Fruit fly (Drosophila melanogaster) whole organism, embryonic: ENCODE measurements around the gene CG13131.

ENCODE experiments used
- Abd-B ChIP-seq: fragments of 200-800 bp; sonication (Bioruptor generic); optimal IDR thresholded peaks from 2 replicates; lab custom pipeline; 2018; ENCODE audit warnings: missing biosample characterization, mild to moderate bottlenecking, missing genetic modification characterization, moderate library complexity
- Atf6 ChIP-seq: fragments of 200-800 bp; sonication (Bioruptor generic); IDR thresholded peaks from 2 replicates; pipeline ENCODE4 v1.3.6; 2022; ENCODE audit warnings: missing biosample characterization, missing genetic modification characterization
- CG10462 ChIP-seq: fragments of 200-800 bp; sonication (Bioruptor generic); optimal IDR thresholded peaks from 2 replicates; lab custom pipeline; 2016; ENCODE audit warnings: missing biosample characterization, missing genetic modification characterization
- CG13287 ChIP-seq: fragments of 200-800 bp; sonication (Bioruptor generic); IDR thresholded peaks from 2 replicates; pipeline ENCODE4 v1.3.6; 2022; ENCODE audit warnings: missing biosample characterization, missing genetic modification characterization; ENCODE audit not compliant: partially characterized antibody
- CG14441 ChIP-seq: fragments of 200-800 bp; sonication (Bioruptor generic); IDR thresholded peaks from 2 replicates; pipeline ENCODE4 v1.3.6; 2022; ENCODE audit warnings: missing biosample characterization, missing genetic modification characterization
- CG1603 ChIP-seq: fragments of 200-800 bp; sonication (Bioruptor generic); optimal IDR thresholded peaks from 2 replicates; lab custom pipeline; 2019; ENCODE audit warnings: missing biosample characterization, mild to moderate bottlenecking, missing genetic modification characterization, moderate library complexity
- CG16779 ChIP-seq: fragments of 200-800 bp; sonication (Bioruptor generic); IDR thresholded peaks from 2 replicates; pipeline ENCODE4 v1.3.6; 2022; ENCODE audit warnings: missing biosample characterization, missing genetic modification characterization
- CG17186 ChIP-seq: fragments of 200-800 bp; sonication (Bioruptor generic); optimal IDR thresholded peaks from 3 replicates; lab custom pipeline; 2017; ENCODE audit warnings: missing biosample characterization, missing genetic modification reagents, missing genetic modification characterization
- CG17361 ChIP-seq: fragments of 200-800 bp; sonication (Bioruptor generic); IDR thresholded peaks from 3 replicates; pipeline ENCODE4 v1.3.6; 2022; ENCODE audit warnings: missing biosample characterization, missing genetic modification characterization
- CG2116 ChIP-seq: fragments of 200-800 bp; sonication (Bioruptor generic); optimal IDR thresholded peaks from 3 replicates; lab custom pipeline; 2018; ENCODE audit warnings: missing biosample characterization, mild to moderate bottlenecking, missing genetic modification characterization
- CG2875 ChIP-seq: fragments of 200-800 bp; sonication (Bioruptor generic); optimal IDR thresholded peaks from 2 replicates; lab custom pipeline; 2017; ENCODE audit warnings: missing biosample characterization, mild to moderate bottlenecking, missing genetic modification characterization, missing genetic modification reagents
- CG30431 ChIP-seq: fragments of 200-800 bp; sonication (Bioruptor generic); optimal IDR thresholded peaks from 2 replicates; lab custom pipeline; 2017; ENCODE audit warnings: missing biosample characterization, missing genetic modification characterization
- CG3407 ChIP-seq: fragments of 200-800 bp; sonication (Bioruptor generic); optimal IDR thresholded peaks from 2 replicates; lab custom pipeline; 2018; ENCODE audit warnings: missing biosample characterization, mild to moderate bottlenecking, missing genetic modification characterization
- CG3847 ChIP-seq: fragments of 200-800 bp; sonication (Bioruptor generic); IDR thresholded peaks from 2 replicates; pipeline ENCODE4 v1.3.6; 2022; ENCODE audit warnings: missing biosample characterization, missing genetic modification characterization
- CG4617 ChIP-seq: fragments of 200-800 bp; sonication (Bioruptor generic); optimal IDR thresholded peaks from 3 replicates; lab custom pipeline; 2016; ENCODE audit warnings: missing biosample characterization, missing genetic modification characterization, borderline replicate concordance
- CG6683 ChIP-seq: fragments of 200-800 bp; sonication (Bioruptor generic); optimal IDR thresholded peaks from 2 replicates; lab custom pipeline; 2017; ENCODE audit warnings: missing biosample characterization, mild to moderate bottlenecking, missing genetic modification characterization, missing genetic modification reagents
- CG9437 ChIP-seq: fragments of 200-800 bp; sonication (Bioruptor generic); optimal IDR thresholded peaks from 2 replicates; lab custom pipeline; 2018; ENCODE audit warnings: missing biosample characterization, mild to moderate bottlenecking, missing genetic modification characterization
- Camta ChIP-seq: fragments of 200-800 bp; sonication (Bioruptor generic); optimal IDR thresholded peaks from 2 replicates; lab custom pipeline; 2016; ENCODE audit warnings: missing biosample characterization, missing genetic modification characterization
- D ChIP-seq, 2 experiments: fragments of 200-800 bp in 1 of 2; fragments of >200 bp in 1 of 2; sonication (Bioruptor generic) in 1 of 2; optimal IDR thresholded peaks; 2 replicates in 1 of 2; 3 replicates in 1 of 2; lab custom pipeline; 2017; ENCODE audit warnings: mild to moderate bottlenecking in 1 of 2, missing biosample characterization in 1 of 2, missing genetic modification characterization in 1 of 2, missing genetic modification reagents in 1 of 2
- Deaf1 ChIP-seq: fragments of 200-800 bp; optimal IDR thresholded peaks from 3 replicates; lab custom pipeline; 2019; ENCODE audit warnings: missing biosample characterization, mild to moderate bottlenecking, missing genetic modification characterization, moderate library complexity
- Dll ChIP-seq: fragments of 200-800 bp; sonication (Bioruptor generic); IDR thresholded peaks from 4 replicates; pipeline ENCODE4 v1.3.6; 2022; ENCODE audit warnings: missing biosample characterization, missing genetic modification characterization; ENCODE audit not compliant: partially characterized antibody
- Doc3 ChIP-seq: fragments of 200-800 bp; sonication (Bioruptor generic); IDR thresholded peaks from 3 replicates; pipeline ENCODE4 v1.3.6; 2022; ENCODE audit warnings: missing biosample characterization, missing genetic modification characterization; ENCODE audit not compliant: partially characterized antibody
- Dref ChIP-seq: fragments of 200-800 bp; sonication (Bioruptor generic); IDR thresholded peaks from 2 replicates; pipeline ENCODE4 v1.3.6; 2022; ENCODE audit warnings: missing biosample characterization, missing genetic modification characterization
- Ets97D ChIP-seq: fragments of 200-800 bp; sonication (Bioruptor generic); optimal IDR thresholded peaks from 3 replicates; lab custom pipeline; 2016; ENCODE audit warnings: missing biosample characterization, missing genetic modification characterization
- HLH4C ChIP-seq: fragments of 200-800 bp; sonication (Bioruptor generic); IDR thresholded peaks from 3 replicates; pipeline ENCODE4 v1.3.6; 2022; ENCODE audit warnings: missing biosample characterization, missing genetic modification characterization; ENCODE audit not compliant: partially characterized antibody
- Hr51 ChIP-seq, 2 experiments: fragments of 200-800 bp; sonication (Bioruptor generic); optimal IDR thresholded peaks; 2 replicates in 1 of 2; 3 replicates in 1 of 2; lab custom pipeline; 2016 to 2018; ENCODE audit warnings: missing biosample characterization in 2 of 2, missing genetic modification characterization in 2 of 2, mild to moderate bottlenecking in 1 of 2, moderate library complexity in 1 of 2
- MBD-R2 ChIP-seq: fragments of 200-800 bp; sonication (Bioruptor generic); IDR thresholded peaks from 2 replicates; pipeline ENCODE4 v1.3.6; 2022; ENCODE audit warnings: missing biosample characterization, missing genetic modification characterization
- MTF-1 ChIP-seq: fragments of 200-800 bp; sonication (Bioruptor generic); optimal IDR thresholded peaks from 2 replicates; lab custom pipeline; 2018; ENCODE audit warnings: missing biosample characterization, mild to moderate bottlenecking, missing genetic modification characterization, borderline replicate concordance
- NFAT ChIP-seq: fragments of 200-800 bp; sonication (Bioruptor generic); IDR thresholded peaks from 2 replicates; pipeline ENCODE4 v1.3.6; 2022; ENCODE audit warnings: missing biosample characterization, missing genetic modification characterization
- Pdp1 ChIP-seq, 2 experiments: fragments of 200-800 bp; sonication (Bioruptor generic); optimal IDR thresholded peaks; 3 replicates each; lab custom pipeline; 2016; ENCODE audit warnings: missing biosample characterization in 2 of 2, missing genetic modification characterization in 2 of 2, mild to moderate bottlenecking in 1 of 2, moderate library complexity in 1 of 2
- Rx ChIP-seq: fragments of 200-800 bp; sonication (Bioruptor generic); IDR thresholded peaks from 2 replicates; pipeline ENCODE4 v1.3.6; 2022; ENCODE audit warnings: missing biosample characterization, missing genetic modification characterization
- Vsx1 ChIP-seq: fragments of 200-800 bp; sonication (Bioruptor generic); optimal IDR thresholded peaks from 2 replicates; lab custom pipeline; 2017; ENCODE audit warnings: missing biosample characterization, mild to moderate bottlenecking, missing genetic modification characterization, missing genetic modification reagents
- Xbp1 ChIP-seq: fragments of 200-800 bp; sonication (Bioruptor generic); optimal IDR thresholded peaks from 3 replicates; lab custom pipeline; 2016; ENCODE audit warnings: missing biosample characterization, mild to moderate bottlenecking, missing genetic modification characterization
- ab ChIP-seq: fragments of 200-800 bp; sonication (Bioruptor generic); optimal IDR thresholded peaks from 2 replicates; lab custom pipeline; 2016; ENCODE audit warnings: missing biosample characterization, missing genetic modification characterization
- bbx ChIP-seq: fragments of 200-800 bp; sonication (Bioruptor generic); IDR thresholded peaks from 2 replicates; pipeline ENCODE4 v1.3.6; 2022; ENCODE audit warnings: missing biosample characterization, missing genetic modification characterization; ENCODE audit not compliant: partially characterized antibody
- fru ChIP-seq: fragments of >200 bp; optimal IDR thresholded peaks from 2 replicates; lab custom pipeline; 2017
- grn ChIP-seq: fragments of 200-800 bp; sonication (Bioruptor generic); optimal IDR thresholded peaks from 3 replicates; lab custom pipeline; 2017; ENCODE audit warnings: missing biosample characterization, missing genetic modification characterization
- gro ChIP-seq: fragments of 200-800 bp; sonication (Bioruptor generic); optimal IDR thresholded peaks from 2 replicates; lab custom pipeline; 2016; ENCODE audit warnings: missing biosample characterization, missing genetic modification characterization
- her ChIP-seq: fragments of 200-800 bp; sonication (Bioruptor generic); optimal IDR thresholded peaks from 2 replicates; lab custom pipeline; 2016; ENCODE audit warnings: missing biosample characterization, missing genetic modification characterization
- inv ChIP-seq: fragments of 200-800 bp; sonication (Bioruptor generic); IDR thresholded peaks from 2 replicates; pipeline ENCODE4 v1.3.6; 2022; ENCODE audit warnings: missing biosample characterization, missing genetic modification characterization; ENCODE audit not compliant: partially characterized antibody
- knrl ChIP-seq: fragments of 200-800 bp; sonication (Bioruptor generic); IDR thresholded peaks from 3 replicates; pipeline ENCODE4 v1.3.6; 2022; ENCODE audit warnings: missing biosample characterization, missing genetic modification characterization; ENCODE audit not compliant: partially characterized antibody
- nerfin-2 ChIP-seq: fragments of 200-800 bp; sonication (Bioruptor generic); IDR thresholded peaks from 2 replicates; pipeline ENCODE4 v1.3.6; 2022; ENCODE audit warnings: missing biosample characterization, missing genetic modification characterization; ENCODE audit not compliant: partially characterized antibody
- p53 ChIP-seq: fragments of 200-800 bp; sonication (Bioruptor generic); optimal IDR thresholded peaks from 2 replicates; lab custom pipeline; 2016; ENCODE audit warnings: missing biosample characterization, missing genetic modification characterization
- pho ChIP-seq: fragments of 200-800 bp; sonication (Bioruptor generic); optimal IDR thresholded peaks from 2 replicates; lab custom pipeline; 2016; ENCODE audit warnings: missing biosample characterization, missing genetic modification characterization
- pnt ChIP-seq: fragments of 200-800 bp; sonication (Bioruptor generic); optimal IDR thresholded peaks from 3 replicates; lab custom pipeline; 2016; ENCODE audit warnings: missing biosample characterization, missing genetic modification characterization
- pum ChIP-seq: fragments of 200-800 bp; sonication (Bioruptor generic); optimal IDR thresholded peaks from 2 replicates; lab custom pipeline; 2016; ENCODE audit warnings: missing biosample characterization, missing genetic modification characterization
- ro ChIP-seq: fragments of 200-800 bp; sonication (Bioruptor generic); IDR thresholded peaks from 2 replicates; pipeline ENCODE4 v1.3.6; 2022; ENCODE audit warnings: missing biosample characterization, missing genetic modification characterization
- tio ChIP-seq: fragments of 200-800 bp; sonication (Bioruptor generic); optimal IDR thresholded peaks from 2 replicates; lab custom pipeline; 2017; ENCODE audit warnings: missing biosample characterization, missing genetic modification characterization, inconsistent platforms

Gene CG13131

DNA sequence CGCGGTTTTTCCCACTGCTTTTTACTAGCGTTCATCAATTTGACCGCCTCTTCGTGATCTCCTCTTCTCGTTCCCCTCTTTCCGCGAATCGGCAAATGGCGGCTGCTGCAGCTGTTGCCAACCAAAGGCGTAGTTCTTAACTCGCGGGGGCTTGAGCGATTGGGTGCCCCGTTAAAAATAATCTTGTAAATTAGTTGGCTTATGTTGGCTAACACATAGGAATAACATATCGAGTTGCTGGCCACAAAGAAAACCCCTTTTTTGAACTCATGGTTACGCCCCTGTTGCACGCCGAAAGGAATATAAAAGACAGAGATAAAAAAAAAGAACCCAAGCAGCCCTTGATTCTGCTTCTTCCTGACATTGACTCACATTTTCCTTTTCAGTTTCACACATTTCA lies 40.0 kb upstream of the CG13131 start (continued):
- peak; percentile 14 to 56 for TF ChIP-seq Hr51 (GFP tag; optimal IDR thresholded peaks at IDR 0.05; lab: Kevin White, UChicago)
- no peak for TF ChIP-seq CG13287 (GFP tag; lab: Robert Waterston, UW)
- TF ChIP-seq CG17186 (GFP tag; lab: Kevin White, UChicago) = no peak
- peak; percentile 16 for TF ChIP-seq her (GFP tag; lab: Kevin White, UChicago)
- no peak for TF ChIP-seq Deaf1 (tag; lab: Kevin White, UChicago)
- TF ChIP-seq knrl (GFP tag; lab: Robert Waterston, UW) = no peak
- TF ChIP-seq Atf6 (GFP tag; lab: Robert Waterston, UW) = peak; percentile 23; the same call in 1 of the 2 replicates

DNA sequence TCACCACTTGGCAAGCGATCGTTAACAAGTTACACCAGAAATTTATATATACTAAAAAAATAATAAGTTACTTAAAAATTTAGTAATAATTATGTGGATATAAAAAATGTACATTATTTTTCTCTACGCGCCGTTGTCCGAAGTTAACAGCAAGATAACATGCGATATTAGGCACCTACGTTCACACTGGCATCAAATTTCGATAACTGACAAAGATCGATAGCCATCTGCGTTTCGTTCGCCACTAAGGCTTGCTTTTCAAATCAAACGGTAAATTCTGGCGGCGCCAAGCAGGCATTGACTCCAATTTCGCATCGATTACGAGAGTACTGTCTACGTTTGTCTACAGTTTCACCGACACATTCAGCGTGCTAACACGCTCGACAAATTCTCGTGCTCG lies 39.4 kb upstream of the CG13131 start, which contains the start of gene Pen:
TSS of gene Pen (plus strand) at position 196 of the 400 bp plus-strand sequence.
- TF ChIP-seq CG10462 (no peak), Xbp1 (GFP tag; lab: Kevin White, UChicago) (no peak), pnt (GFP tag; lab: Kevin White, UChicago) (no peak), Pdp1 (GFP tag; optimal IDR thresholded peaks at IDR 0.05; lab: Kevin White, UChicago) (no peak), CG3407 (GFP tag; lab: Kevin White, UChicago) (no peak), MBD-R2 (GFP tag; lab: Robert Waterston, UW) (peak; percentile 7; the same call in 1 of the 2 replicates), CG1603 (tag; lab: Kevin White, UChicago) (peak; percentile 63), p53 (GFP tag; lab: Kevin White, UChicago) (no peak), bbx (peak; percentile 73), Dll (GFP tag; lab: Robert Waterston, UW) (peak; percentile 77), CG9437 (GFP tag; lab: Kevin White, UChicago) (no peak), CG30431 (GFP tag; lab: Kevin White, UChicago) (no peak), Ets97D (GFP tag; lab: Kevin White, UChicago) (peak; percentile 17), CG2116 (peak; percentile 52), Doc3 (GFP tag; lab: Robert Waterston, UW) (peak; percentile 35; the same call in 1 of the 3 replicates), inv (peak; percentile 59), Deaf1 (tag; lab: Kevin White, UChicago) (no peak), Vsx1 (GFP tag; lab: Kevin White, UChicago) (no peak), D (optimal IDR thresholded peaks at IDR 0.05; lab: Kevin White, UChicago) (no peak), D (GFP tag; optimal IDR thresholded peaks at IDR 0.05; lab: Kevin White, UChicago) (no peak), Dref (GFP tag; lab: Robert Waterston, UW) (peak; percentile 89), HLH4C (GFP tag; lab: Robert Waterston, UW) (peak; percentile 53), fru (lab: Kevin White, UChicago) (no peak), CG3847 (GFP tag; lab: Robert Waterston, UW) (no peak), pho (GFP tag; lab: Kevin White, UChicago) (no peak), gro (no peak), Camta (GFP tag; lab: Kevin White, UChicago) (no peak), CG2875 (GFP tag; lab: Kevin White, UChicago) (no peak), grn (GFP tag; lab: Kevin White, UChicago) (no peak), CG14441 (GFP tag; lab: Robert Waterston, UW) (no peak), NFAT (GFP tag; lab: Robert Waterston, UW) (no peak), ab (GFP tag; lab: Kevin White, UChicago) (no peak), CG4617 (no peak), CG6683 (GFP tag; lab: Kevin White, UChicago) (no peak), MTF-1 (GFP tag; lab: Kevin White, UChicago) (no peak), ro (no peak), CG17361 (GFP tag; lab: Robert Waterston, UW) (no peak), tio (no peak), Rx (GFP tag; lab: Robert Waterston, UW) (no peak), nerfin-2 (peak; percentile 46; the same call in 1 of the 2 replicates), CG16779 (GFP tag; lab: Robert Waterston, UW) (no peak), pum (GFP tag; lab: Kevin White, UChicago) (no peak), Abd-B (GFP tag; lab: Kevin White, UChicago) (no peak)
